Worm (Caenorhabditis elegans) whole organism, young adult: ENCODE measurements around the gene tag-250.

ENCODE experiments used
- B0035.1 ChIP-seq: sonication (generic microtip); optimal IDR thresholded peaks from 2 replicates; lab custom pipeline; 2016; ENCODE audit warnings: missing genetic modification characterization, mild to moderate bottlenecking, missing compliant biosample characterization, missing genotype, missing genetic modification reagents
- F33H1.4 ChIP-seq: fragments of 200-800 bp; sonication (Bioruptor generic); IDR thresholded peaks from 2 replicates; pipeline ENCODE4 v1.3.6; 2022; ENCODE audit warnings: missing genetic modification reagents, missing genetic modification characterization, missing compliant biosample characterization
- F52B5.7 ChIP-seq: sonication (generic microtip); optimal IDR thresholded peaks from 2 replicates; lab custom pipeline; 2016; ENCODE audit warnings: mild to moderate bottlenecking, missing genetic modification characterization, missing compliant biosample characterization
- F57A8.1 ChIP-seq: fragments of 200-800 bp; sonication (Bioruptor generic); optimal IDR thresholded peaks from 2 replicates; lab custom pipeline; 2018; ENCODE audit warnings: mild to moderate bottlenecking, missing genetic modification characterization, moderate library complexity, missing compliant biosample characterization
- T07F8.4 ChIP-seq: sonication (generic microtip); optimal IDR thresholded peaks from 2 replicates; lab custom pipeline; 2016; ENCODE audit warnings: mild to moderate bottlenecking, missing genetic modification characterization, moderate library complexity, missing compliant biosample characterization
- Y53G8AR.9 ChIP-seq: fragments of 200-800 bp; sonication (Bioruptor generic); conservative IDR thresholded peaks from 2 replicates; pipeline ENCODE4 v1.3.6; 2022; ENCODE audit warnings: missing genetic modification reagents, missing genetic modification characterization, missing compliant biosample characterization
- ZK185.1 ChIP-seq: sonication (generic microtip); optimal IDR thresholded peaks from 2 replicates; lab custom pipeline; 2016; ENCODE audit warnings: mild to moderate bottlenecking, missing genetic modification characterization, missing compliant biosample characterization; ENCODE audit not compliant: poor library complexity, severe bottlenecking
- attf-6 ChIP-seq: fragments of 200-800 bp; sonication (Bioruptor generic); IDR thresholded peaks from 2 replicates; pipeline ENCODE4 v1.3.6; 2022; ENCODE audit warnings: missing genetic modification reagents, missing genetic modification characterization, missing compliant biosample characterization
- bed-2 ChIP-seq: fragments of 200-800 bp; sonication (Bioruptor generic); IDR thresholded peaks from 2 replicates; pipeline ENCODE4 v1.3.6; 2022; ENCODE audit warnings: missing genetic modification reagents, missing genetic modification characterization, missing compliant biosample characterization
- ceh-100 ChIP-seq: fragments of 200-800 bp; sonication (Bioruptor generic); IDR thresholded peaks from 2 replicates; pipeline ENCODE4 v1.3.6; 2022; ENCODE audit warnings: missing genetic modification reagents, missing genetic modification characterization, missing compliant biosample characterization
- die-1 ChIP-seq: sonication (generic microtip); optimal IDR thresholded peaks from 2 replicates; lab custom pipeline; 2016; ENCODE audit warnings: missing genotype, mild to moderate bottlenecking, missing genetic modification characterization, missing compliant biosample characterization
- dox-1 ChIP-seq: fragments of 200-800 bp; sonication (Bioruptor generic); IDR thresholded peaks from 2 replicates; pipeline ENCODE4 v1.3.6; 2022; ENCODE audit warnings: missing genetic modification reagents, missing genetic modification characterization, missing compliant biosample characterization
- dpl-1 ChIP-seq: fragments of 150-350 bp; optimal IDR thresholded peaks from 2 replicates; lab custom pipeline; 2014; ENCODE audit warnings: missing biosample characterization, missing genetic modification reagents, missing genetic modification characterization
- efl-1 ChIP-seq: fragments of 150-350 bp; optimal IDR thresholded peaks from 2 replicates; lab custom pipeline; 2014; ENCODE audit warnings: missing biosample characterization, missing genetic modification reagents, missing genetic modification characterization
- egl-18 ChIP-seq: fragments of 200-800 bp; sonication (Bioruptor generic); IDR thresholded peaks from 2 replicates; pipeline ENCODE4 v1.3.6; 2022; ENCODE audit warnings: missing genetic modification reagents, missing genetic modification characterization, missing compliant biosample characterization
- egrh-3 ChIP-seq: fragments of 200-800 bp; sonication (Bioruptor generic); IDR thresholded peaks from 2 replicates; pipeline ENCODE4 v1.3.6; 2022; ENCODE audit warnings: missing genetic modification reagents, missing genetic modification characterization, missing compliant biosample characterization
- let-526 ChIP-seq: fragments of 200-800 bp; sonication (Bioruptor generic); IDR thresholded peaks from 2 replicates; pipeline ENCODE4 v1.3.6; 2022; ENCODE audit warnings: missing genetic modification reagents, missing genetic modification characterization, missing compliant biosample characterization
- lin-35 ChIP-seq, 3 experiments: fragments of 150-350 bp in 2 of 3; sonication (generic microtip) in 1 of 3; optimal IDR thresholded peaks; 2 replicates each; lab custom pipeline; 2014 to 2018; ENCODE audit warnings: missing biosample characterization in 3 of 3, missing genetic modification characterization in 3 of 3, missing genetic modification reagents in 3 of 3
- lin-54 ChIP-seq: fragments of 200-800 bp; sonication (Bioruptor generic); optimal IDR thresholded peaks from 2 replicates; lab custom pipeline; 2018; ENCODE audit warnings: mild to moderate bottlenecking, missing genetic modification characterization, missing compliant biosample characterization
- lir-1 ChIP-seq: fragments of 200-800 bp; sonication (Bioruptor generic); conservative IDR thresholded peaks from 2 replicates; pipeline ENCODE4 v1.3.6; 2022; ENCODE audit warnings: missing genetic modification reagents, missing genetic modification characterization, missing compliant biosample characterization
- madf-3 ChIP-seq: fragments of 200-800 bp; sonication (Bioruptor generic); IDR thresholded peaks from 2 replicates; pipeline ENCODE4 v1.3.6; 2022; ENCODE audit warnings: missing genetic modification reagents, missing genetic modification characterization, missing compliant biosample characterization
- madf-6 ChIP-seq: fragments of 200-800 bp; sonication (Bioruptor generic); IDR thresholded peaks from 2 replicates; pipeline ENCODE4 v1.3.6; 2022; ENCODE audit warnings: missing genetic modification reagents, missing genetic modification characterization, missing compliant biosample characterization
- madf-8 ChIP-seq: fragments of 200-800 bp; sonication (Bioruptor generic); conservative IDR thresholded peaks from 2 replicates; pipeline ENCODE4 v1.3.6; 2022; ENCODE audit warnings: missing genetic modification reagents, missing genetic modification characterization, missing compliant biosample characterization
- mel-28 ChIP-seq: sonication (generic microtip); optimal IDR thresholded peaks from 2 replicates; lab custom pipeline; 2016; ENCODE audit warnings: borderline replicate concordance, mild to moderate bottlenecking, missing genetic modification characterization, missing compliant biosample characterization
- nhr-80 ChIP-seq: sonication (generic microtip); optimal IDR thresholded peaks from 2 replicates; lab custom pipeline; 2016; ENCODE audit warnings: missing genetic modification characterization, missing compliant biosample characterization
- pbrm-1 ChIP-seq: fragments of 200-800 bp; sonication (Bioruptor generic); IDR thresholded peaks from 2 replicates; pipeline ENCODE4 v1.3.6; 2022; ENCODE audit warnings: missing genetic modification reagents, missing genetic modification characterization, missing compliant biosample characterization
- snpc-1.3 ChIP-seq: sonication (generic microtip); optimal IDR thresholded peaks from 2 replicates; lab custom pipeline; 2017; ENCODE audit warnings: missing genetic modification characterization, mild to moderate bottlenecking, missing compliant biosample characterization, antibody characterized with exemption, moderate library complexity, missing genotype, missing genetic modification reagents; ENCODE audit not compliant: insufficient read depth
- snpc-3.4 ChIP-seq: sonication (generic microtip); optimal IDR thresholded peaks from 2 replicates; lab custom pipeline; 2017; ENCODE audit warnings: missing genetic modification characterization, mild to moderate bottlenecking, missing compliant biosample characterization, antibody characterized with exemption, moderate library complexity, missing genotype, missing genetic modification reagents
- somi-1 ChIP-seq: fragments of 200-800 bp; sonication (Bioruptor generic); optimal IDR thresholded peaks from 2 replicates; lab custom pipeline; 2018; ENCODE audit warnings: mild to moderate bottlenecking, missing genetic modification characterization, missing compliant biosample characterization

Gene tag-250

ce11 chrIII:7952077-7952765, 27.5 kb upstream of the tag-250 start, which contains the start of gene C29E4.15:
TSS of gene C29E4.15 (plus strand) at chrIII:7952623.
- TF ChIP-seq lin-35 (GFP tag; optimal IDR thresholded peaks at IDR 0.05; lab: Kevin White, UChicago) (peak in 1 of 3 experiments; percentile 88), F52B5.7 (tag; lab: Kevin White, UChicago) (no peak), madf-6 (GFP tag; lab: Robert Waterston, UW) (peak; percentile 41; the same call in 1 of the 2 replicates), dox-1 (GFP tag; lab: Robert Waterston, UW) (0 out of 2 replicates have a peak, but pooled peaks have one; percentile 9), snpc-3.4 (tag; lab: Kevin White, UChicago) (peak; percentile 38), let-526 (GFP tag; lab: Robert Waterston, UW) (no peak), F33H1.4 (GFP tag; lab: Robert Waterston, UW) (peak; percentile 63), lin-54 (GFP tag; lab: Kevin White, UChicago) (peak; percentile 66), somi-1 (GFP tag; lab: Kevin White, UChicago) (no peak), dpl-1 (peak; percentile 65), efl-1 (GFP tag; lab: Kevin White, UChicago) (peak; percentile 44), madf-3 (GFP tag; lab: Robert Waterston, UW) (no peak)

DNA sequence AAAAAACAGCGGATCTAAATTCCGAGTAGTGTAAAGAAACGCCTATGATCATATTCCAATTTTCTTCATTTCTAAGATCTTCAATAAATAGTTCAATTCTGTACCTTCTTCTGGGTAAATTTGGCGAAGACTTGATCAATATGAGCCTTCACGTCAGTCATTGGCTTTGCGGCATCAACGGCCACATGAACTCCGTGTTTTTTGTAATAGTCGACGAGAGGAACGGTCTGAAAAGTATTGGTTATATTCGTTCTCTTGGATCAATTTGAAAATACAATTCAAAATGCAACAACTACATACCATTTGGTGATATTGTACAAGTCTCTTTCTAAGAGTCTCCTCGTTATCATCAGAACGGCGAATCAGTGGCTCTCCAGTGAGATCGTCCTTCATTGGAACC, 25.7 kb upstream of the tag-250 start:
- no peak for TF ChIP-seq T07F8.4

DNA sequence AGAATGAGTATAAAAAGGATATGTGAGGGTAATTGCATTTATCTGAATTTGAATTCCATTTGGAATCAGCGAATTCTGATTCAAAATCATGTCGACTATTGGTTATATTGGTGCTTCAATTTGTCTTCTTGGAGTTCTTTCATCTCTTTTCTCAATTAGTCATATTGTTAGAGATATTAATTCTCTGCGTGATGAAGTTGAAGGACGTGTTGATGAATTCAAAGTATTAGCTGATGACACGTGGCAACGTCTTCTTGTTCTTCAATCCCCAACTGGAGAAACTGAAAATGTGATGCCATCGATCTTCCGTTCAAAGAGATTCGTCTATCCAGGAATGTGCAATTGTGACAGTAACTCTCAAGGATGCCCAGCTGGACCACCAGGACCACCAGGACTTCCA, 24.1 kb upstream of the tag-250 start, which contains the start of gene col-90:
col-90 (plus strand) TSS at position 37 of the 400 bp plus-strand sequence.
- TF ChIP-seq attf-6 (GFP tag; lab: Robert Waterston, UW): no peak
- TF ChIP-seq egrh-3 (GFP tag; lab: Robert Waterston, UW): no peak
- no peak for TF ChIP-seq madf-8 (GFP tag; lab: Robert Waterston, UW)

DNA sequence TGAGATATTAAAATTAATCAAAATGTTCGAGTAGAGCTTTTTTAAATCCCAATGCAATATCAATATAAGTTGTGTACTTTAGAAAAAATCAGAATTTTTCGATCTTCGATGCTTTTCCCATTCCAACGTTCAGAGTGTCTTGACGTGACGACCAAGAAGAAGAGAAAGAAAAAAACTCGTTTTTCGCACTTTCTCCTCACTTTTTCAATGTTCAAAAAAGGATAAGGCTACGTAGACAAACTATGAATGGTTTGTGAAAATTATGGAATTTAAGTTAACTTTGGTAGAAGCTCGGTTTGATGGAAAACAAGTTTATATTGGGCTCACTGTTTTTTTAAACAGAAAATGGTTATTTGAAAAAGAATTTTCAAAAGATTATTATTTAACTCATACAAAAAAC, 23.0 kb upstream of the tag-250 start:
- TF ChIP-seq egl-18 (no peak), B0035.1 (tag; lab: Kevin White, UChicago) (no peak), Y53G8AR.9 (GFP tag; lab: Robert Waterston, UW) (no peak), lir-1 (GFP tag; lab: Robert Waterston, UW) (no peak), die-1 (tag; lab: Kevin White, UChicago) (no peak), bed-2 (GFP tag; lab: Robert Waterston, UW) (no peak), snpc-1.3 (tag; lab: Kevin White, UChicago) (no peak), ceh-100 (GFP tag; lab: Robert Waterston, UW) (no peak), pbrm-1 (GFP tag; lab: Robert Waterston, UW) (no peak), mel-28 (tag; lab: Kevin White, UChicago) (no peak)

DNA sequence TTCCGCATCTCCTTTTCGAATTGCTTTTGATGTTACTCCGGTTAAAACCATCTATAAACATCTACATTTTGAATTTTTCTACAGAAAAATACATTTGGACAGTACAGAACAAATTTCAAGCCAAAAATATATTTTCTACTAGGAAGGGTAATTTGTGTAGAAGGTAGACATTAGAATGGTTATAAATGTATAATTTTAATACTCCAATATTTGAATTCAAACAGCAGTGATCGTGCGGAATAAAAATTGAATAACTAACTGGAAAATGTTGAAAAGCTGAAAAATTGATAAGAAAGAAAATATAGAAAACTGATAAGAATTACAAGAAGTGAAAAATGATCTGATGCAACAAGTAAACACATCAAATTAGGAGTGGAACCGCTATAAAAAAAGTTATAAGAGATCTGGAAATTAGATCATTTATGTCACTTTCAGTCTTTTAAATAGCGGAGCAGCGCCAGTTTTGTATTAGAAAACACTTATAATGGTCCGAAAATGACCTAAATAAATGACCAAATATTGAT, 22.3 kb upstream of the tag-250 start, which contains the start of gene gsto-1:
gsto-1 (minus strand) TSS at position 51 of the 524 bp plus-strand sequence.
- no peak for TF ChIP-seq ZK185.1
- no peak for TF ChIP-seq madf-8 (GFP tag; lab: Robert Waterston, UW)
- no peak for TF ChIP-seq F57A8.1 (GFP tag; lab: Kevin White, UChicago)
- peak; percentile 19 for TF ChIP-seq nhr-80 (tag; lab: Kevin White, UChicago)
